Worm (Caenorhabditis elegans) whole organism, L4/young adult: ENCODE results near the gene clec-29.

Experiments
- W03F9.2 ChIP-seq: fragments of 150-350 bp; optimal IDR thresholded peaks from 2 replicates; lab custom pipeline; 2014; ENCODE audit warnings: missing biosample characterization, missing genetic modification characterization
- him-1 ChIP-seq: sonication (generic microtip); optimal IDR thresholded peaks from 2 replicates; lab custom pipeline; 2016; ENCODE audit warnings: missing genotype, missing genetic modification reagents, missing genetic modification characterization, missing compliant biosample characterization

ce11 chrV:16697178-16697577 is 41.8 kb downstream of the clec-29 start, which contains the start of gene srw-41:
- TF ChIP-seq W03F9.2 (tag; lab: Kevin White, UChicago), result no peak
- TF ChIP-seq him-1 (tag; lab: Kevin White, UChicago), result no peak
